Fruit fly (Drosophila melanogaster): Measurements from ENCODE around the gene Ir76b.

DNA sequence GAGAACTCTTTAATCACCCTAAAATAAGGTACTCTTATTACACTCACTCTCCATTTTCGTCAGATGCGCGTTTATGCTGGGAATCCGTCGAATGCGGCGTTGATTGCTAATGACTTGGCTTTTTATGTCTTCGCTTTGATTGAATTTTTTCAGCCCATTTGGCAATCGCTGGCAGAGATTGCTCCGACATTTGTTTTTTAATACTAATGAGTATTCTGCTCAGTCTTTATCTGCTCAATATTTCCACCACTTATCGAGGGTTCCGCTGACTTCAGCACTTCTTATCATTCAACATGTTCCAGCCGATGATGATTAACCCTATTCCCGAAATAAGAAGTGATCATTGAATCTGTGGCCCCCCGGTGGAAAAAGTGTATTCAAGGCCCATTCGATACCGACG, 20.3 kb upstream of the Ir76b start, which contains the start of gene obst-J:
- TF ChIP-seq woc (GFP tag; optimal IDR thresholded peaks at IDR 0.05) (no peak), jim (GFP tag; optimal IDR thresholded peaks at IDR 0.05) (no peak), sv (GFP tag; optimal IDR thresholded peaks at IDR 0.05) (no peak), ey (GFP tag; optimal IDR thresholded peaks at IDR 0.05) (no peak), CG9705 (GFP tag; optimal IDR thresholded peaks at IDR 0.05) (no peak), dmrt93B (GFP tag; optimal IDR thresholded peaks at IDR 0.05) (no peak), fru (GFP tag; optimal IDR thresholded peaks at IDR 0.05) (no peak), CrebA (GFP tag; optimal IDR thresholded peaks at IDR 0.05; ENCODE audit: borderline replicate concordance) (no peak), foxo (GFP tag; optimal IDR thresholded peaks at IDR 0.05) (no peak), Dfd (GFP tag; optimal IDR thresholded peaks at IDR 0.05) (no peak)

All from whole organism, wandering third instar larva.